Fruit fly (Drosophila melanogaster): ENCODE data around the gene amx.

amx gene

dm6 chrX:9196362-9196761, 50.8 kb downstream of the amx start, which contains the start of gene CG12118 (continued):
- peak; percentile 94 for TF ChIP-seq slbo (GFP tag; IDR thresholded peaks at IDR 0.05)
- peak; percentile 43 for TF ChIP-seq odd (GFP tag; optimal IDR thresholded peaks at IDR 0.05)
- peak; percentile 45; the same call in 1 of the 2 replicates for TF ChIP-seq CG43689 (GFP tag; IDR thresholded peaks at IDR 0.05)
- peak; percentile 36 for TF ChIP-seq Deaf1 (tag; optimal IDR thresholded peaks at IDR 0.05)
- peak; percentile 89 for TF ChIP-seq zfh1 (GFP tag; IDR thresholded peaks at IDR 0.05)
- no peak for TF ChIP-seq Hey (tag; optimal IDR thresholded peaks at IDR 0.05)
- no peak for TF ChIP-seq Dad (GFP tag; optimal IDR thresholded peaks at IDR 0.05)
- no peak for TF ChIP-seq CG5180 (GFP tag; optimal IDR thresholded peaks at IDR 0.05)
- no peak for TF ChIP-seq hkb (optimal IDR thresholded peaks at IDR 0.05)
- peak; percentile 83 for TF ChIP-seq hkb (GFP tag; IDR thresholded peaks at IDR 0.05)
- peak; percentile 62 for TF ChIP-seq NfI (GFP tag; optimal IDR thresholded peaks at IDR 0.05)
- peak; percentile 74 for TF ChIP-seq CG18764 (GFP tag; optimal IDR thresholded peaks at IDR 0.05)
- peak; percentile 43 for TF ChIP-seq sqz (GFP tag; optimal IDR thresholded peaks at IDR 0.05)
- TF ChIP-seq Dfd (GFP tag; optimal IDR thresholded peaks at IDR 0.05): no peak
- TF ChIP-seq CG33557 (GFP tag; optimal IDR thresholded peaks at IDR 0.05): peak; percentile 64
- peak; percentile 90 for TF ChIP-seq amos (GFP tag; IDR thresholded peaks at IDR 0.05; ENCODE audit: partially characterized antibody)
- TF ChIP-seq CG34224 (GFP tag; IDR thresholded peaks at IDR 0.05; ENCODE audit: partially characterized antibody): peak; percentile 91
- peak; percentile 88 for TF ChIP-seq CG14710 (tag; optimal IDR thresholded peaks at IDR 0.05)
- peak; percentile 47 for TF ChIP-seq CG3281 (GFP tag; optimal IDR thresholded peaks at IDR 0.05)
- TF ChIP-seq aop (GFP tag; IDR thresholded peaks at IDR 0.05): no peak
- peak; percentile 21 for TF ChIP-seq CG3995 (GFP tag; optimal IDR thresholded peaks at IDR 0.05)
- TF ChIP-seq en (GFP tag; optimal IDR thresholded peaks at IDR 0.05): no peak
- TF ChIP-seq CG18619 (GFP tag; optimal IDR thresholded peaks at IDR 0.05): peak; percentile 57
- no peak for TF ChIP-seq fd102C (GFP tag; optimal IDR thresholded peaks at IDR 0.05)
- TF ChIP-seq Ravus (GFP tag; IDR thresholded peaks at IDR 0.05): no peak; the same call in 1 of the 2 replicates
- peak; percentile 63 for TF ChIP-seq CG10959 (GFP tag; IDR thresholded peaks at IDR 0.05)
- TF ChIP-seq mirr (GFP tag; optimal IDR thresholded peaks at IDR 0.05): no peak
- peak; percentile 61 for TF ChIP-seq Med (GFP tag)
- peak; percentile 78 for TF ChIP-seq CG14441 (GFP tag; IDR thresholded peaks at IDR 0.05)
- TF ChIP-seq CG16813 (GFP tag; IDR thresholded peaks at IDR 0.05; ENCODE audit: partially characterized antibody): peak; percentile 92
- TF ChIP-seq row (GFP tag; IDR thresholded peaks at IDR 0.05): peak; percentile 91
- peak; percentile 70 for TF ChIP-seq slou (GFP tag; optimal IDR thresholded peaks at IDR 0.05)
- TF ChIP-seq ranshi (GFP tag; IDR thresholded peaks at IDR 0.05): peak; percentile 75
- TF ChIP-seq CkIIα-i1 (GFP tag; IDR thresholded peaks at IDR 0.05): no peak
- 0 out of 2 replicates have a peak, but pooled peaks have one; percentile 10 for TF ChIP-seq CG5953 (GFP tag; IDR thresholded peaks at IDR 0.05)
- peak; percentile 78 for TF ChIP-seq Rfx (GFP tag; IDR thresholded peaks at IDR 0.05)
- 0 out of 2 replicates have a peak, but pooled peaks have one; percentile 46 for TF ChIP-seq sens-2 (GFP tag; IDR thresholded peaks at IDR 0.05)
- TF ChIP-seq tin (GFP tag; optimal IDR thresholded peaks at IDR 0.05): peak; percentile 79
- peak; percentile 48 for TF ChIP-seq CG3407 (GFP tag; optimal IDR thresholded peaks at IDR 0.05)
- no peak for TF ChIP-seq ftz-f1 (GFP tag; optimal IDR thresholded peaks at IDR 0.05)
- no peak for TF ChIP-seq Lpt (GFP tag; optimal IDR thresholded peaks at IDR 0.05)
- peak; percentile 41 for TF ChIP-seq CG30020 (tag; optimal IDR thresholded peaks at IDR 0.05)
- peak; percentile 29 for TF ChIP-seq CG8944 (GFP tag; optimal IDR thresholded peaks at IDR 0.05)
- TF ChIP-seq CG1647 (GFP tag; optimal IDR thresholded peaks at IDR 0.05): no peak
- no peak for TF ChIP-seq HmgD (GFP tag; optimal IDR thresholded peaks at IDR 0.05)
- no peak for TF ChIP-seq CG33213 (GFP tag; optimal IDR thresholded peaks at IDR 0.05)
- peak; percentile 36 for TF ChIP-seq BtbVII (GFP tag; optimal IDR thresholded peaks at IDR 0.05)
- TF ChIP-seq bbx (GFP tag; IDR thresholded peaks at IDR 0.05; ENCODE audit: partially characterized antibody): peak; percentile 84
- TF ChIP-seq NFAT (GFP tag; IDR thresholded peaks at IDR 0.05): peak; percentile 78
- TF ChIP-seq Oli (tag; optimal IDR thresholded peaks at IDR 0.05): peak; percentile 59
- no peak for TF ChIP-seq Lim3 (GFP tag; IDR thresholded peaks at IDR 0.05)
- peak; percentile 17 for TF ChIP-seq ems (GFP tag; optimal IDR thresholded peaks at IDR 0.05)

All from whole organism, embryonic.